Worm (Caenorhabditis elegans): ENCODE results near the gene rrp-1.

DNA sequence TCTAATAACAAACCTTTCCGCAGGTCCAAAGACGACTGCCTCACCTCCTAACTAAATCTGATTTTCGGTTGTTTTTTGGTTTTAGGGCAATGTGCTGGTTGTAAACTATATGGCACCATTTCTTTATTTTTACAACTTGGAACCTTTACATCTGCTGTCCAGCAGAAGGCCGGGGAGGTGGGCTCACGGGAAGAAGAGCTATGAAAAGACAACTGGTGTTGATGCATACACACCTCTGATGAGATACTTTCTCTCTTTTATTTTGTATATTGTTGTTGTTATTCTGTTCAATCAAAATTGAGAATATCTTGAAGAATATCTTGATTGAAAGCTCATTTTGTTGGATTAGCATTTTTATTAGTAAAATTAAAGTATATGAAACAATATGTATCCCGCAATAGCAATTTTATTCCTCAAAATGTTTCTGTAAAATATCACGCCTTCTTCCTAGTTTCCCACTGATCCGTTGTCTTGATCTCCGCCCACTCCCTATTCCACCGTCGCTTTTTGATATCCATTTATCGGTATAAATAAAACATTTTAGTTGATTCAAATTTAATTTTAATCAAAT lies 4.4 kb downstream of the rrp-1 start, which contains the start of gene dhp-2:
- TF ChIP-seq ztf-11 (tag; optimal IDR thresholded peaks at IDR 0.05) (no peak), nhr-237 (tag; optimal IDR thresholded peaks at IDR 0.05) (no peak), nhr-77 (tag; optimal IDR thresholded peaks at IDR 0.05) (no peak), lsy-2 (tag; optimal IDR thresholded peaks at IDR 0.05) (no peak), snpc-1.2 (GFP tag; IDR thresholded peaks at IDR 0.05) (no peak), hmg-1.1 (GFP tag; IDR thresholded peaks at IDR 0.05) (no peak), T20F7.1 (GFP tag; optimal IDR thresholded peaks at IDR 0.05) (no peak), dpl-1 (GFP tag; optimal IDR thresholded peaks at IDR 0.05) (no peak), aly-2 (tag; optimal IDR thresholded peaks at IDR 0.05) (no peak), lir-3 (tag; optimal IDR thresholded peaks at IDR 0.05) (no peak)
